Worm (Caenorhabditis elegans) whole organism, L1 larva: ENCODE measurements around the gene gur-3.

Experiments used
- C04F5.9 ChIP-seq: sonication (generic microtip); optimal IDR thresholded peaks from 2 replicates; lab custom pipeline; 2016; ENCODE audit warnings: missing genetic modification characterization, missing compliant biosample characterization
- C16A3.4 ChIP-seq: fragments of 150-350 bp; optimal IDR thresholded peaks from 2 replicates; lab custom pipeline; 2014; ENCODE audit warnings: missing biosample characterization, missing genetic modification characterization
- F16B12.6 ChIP-seq: fragments of 150-350 bp; optimal IDR thresholded peaks from 2 replicates; lab custom pipeline; 2014; ENCODE audit warnings: missing biosample characterization, missing genetic modification characterization
- aly-2 ChIP-seq: fragments of 150-350 bp; optimal IDR thresholded peaks from 2 replicates; lab custom pipeline; 2014; ENCODE audit warnings: missing biosample characterization, missing genetic modification characterization
- ama-1 ChIP-seq: fragments of 150-350 bp; optimal IDR thresholded peaks from 2 replicates; lab custom pipeline; 2014
- ceh-63 ChIP-seq: fragments of 200-800 bp; sonication (Bioruptor generic); optimal IDR thresholded peaks from 2 replicates; lab custom pipeline; 2018; ENCODE audit warnings: mild to moderate bottlenecking, missing genetic modification characterization, missing compliant biosample characterization
- ceh-8 ChIP-seq: fragments of 200-800 bp; sonication (Bioruptor generic); optimal IDR thresholded peaks from 2 replicates; lab custom pipeline; 2018; ENCODE audit warnings: mild to moderate bottlenecking, missing genetic modification characterization, moderate library complexity, missing compliant biosample characterization
- ceh-90 ChIP-seq: sonication (generic microtip); optimal IDR thresholded peaks from 2 replicates; lab custom pipeline; 2016; ENCODE audit warnings: missing genetic modification characterization, missing compliant biosample characterization
- ces-1 ChIP-seq: fragments of 150-350 bp; optimal IDR thresholded peaks from 2 replicates; lab custom pipeline; 2014; ENCODE audit warnings: missing biosample characterization, missing genetic modification reagents, missing genetic modification characterization
- efl-1 ChIP-seq, 4 experiments: fragments of 150-350 bp; optimal IDR thresholded peaks in 3 of 4; peaks in 1 of 4; 1 replicate in 1 of 4; 2 replicates in 3 of 4; lab custom pipeline; 2014; ENCODE audit warnings: missing biosample characterization in 2 of 4, missing genetic modification characterization in 2 of 4, missing genetic modification reagents in 2 of 4
- egl-27 ChIP-seq, 2 experiments: fragments of 150-350 bp in 1 of 2; sonication (generic microtip); optimal IDR thresholded peaks; 3 replicates each; lab custom pipeline; 2017 to 2018; ENCODE audit warnings: missing biosample characterization in 2 of 2, missing genetic modification characterization in 2 of 2, missing genetic modification reagents in 2 of 2
- elt-2 ChIP-seq: sonication (generic microtip); optimal IDR thresholded peaks from 2 replicates; lab custom pipeline; 2016; ENCODE audit warnings: missing genetic modification characterization, mild to moderate bottlenecking, inconsistent platforms, missing compliant biosample characterization, missing genetic modification reagents
- fkh-4 ChIP-seq: sonication (generic microtip); optimal IDR thresholded peaks from 2 replicates; lab custom pipeline; 2016; ENCODE audit warnings: missing compliant biosample characterization, missing genetic modification characterization, borderline replicate concordance
- fos-1 ChIP-seq: fragments of 150-350 bp; optimal IDR thresholded peaks from 2 replicates; lab custom pipeline; 2014; ENCODE audit warnings: missing biosample characterization, missing genetic modification characterization
- grh-1 ChIP-seq: fragments of 200-800 bp; sonication (Bioruptor generic); IDR thresholded peaks from 2 replicates; pipeline ENCODE4 v1.3.6; 2022; ENCODE audit warnings: missing genetic modification reagents, missing genetic modification characterization, missing compliant biosample characterization
- hlh-17 ChIP-seq: fragments of 200-800 bp; sonication (Bioruptor generic); optimal IDR thresholded peaks from 2 replicates; lab custom pipeline; 2018; ENCODE audit warnings: missing genetic modification characterization, mild to moderate bottlenecking, missing compliant biosample characterization, moderate library complexity, borderline replicate concordance
- hlh-4 ChIP-seq: sonication (generic microtip); optimal IDR thresholded peaks from 2 replicates; lab custom pipeline; 2016; ENCODE audit warnings: mild to moderate bottlenecking, missing genetic modification characterization, missing compliant biosample characterization
- hpl-2 ChIP-seq: fragments of 150-350 bp; optimal IDR thresholded peaks from 2 replicates; lab custom pipeline; 2014; ENCODE audit warnings: missing biosample characterization, missing genetic modification reagents, missing genetic modification characterization
- isw-1 ChIP-seq: fragments of 200-800 bp; sonication (Bioruptor generic); IDR thresholded peaks from 2 replicates; pipeline ENCODE4 v1.3.6; 2022; ENCODE audit warnings: missing genetic modification characterization, missing compliant biosample characterization
- jun-1 ChIP-seq: fragments of 150-350 bp; optimal IDR thresholded peaks from 2 replicates; lab custom pipeline; 2014; ENCODE audit warnings: missing biosample characterization, missing genetic modification reagents, missing genetic modification characterization
- lin-13 ChIP-seq: fragments of 150-350 bp; optimal IDR thresholded peaks from 2 replicates; lab custom pipeline; 2014; ENCODE audit warnings: missing biosample characterization, missing genetic modification reagents, missing genetic modification characterization
- lin-14 ChIP-seq: fragments of 200-800 bp; sonication (Bioruptor generic); optimal IDR thresholded peaks from 2 replicates; lab custom pipeline; 2018; ENCODE audit warnings: mild to moderate bottlenecking, missing genetic modification characterization, moderate library complexity, missing compliant biosample characterization
- lin-15B ChIP-seq: fragments of 150-350 bp; sonication (generic microtip); optimal IDR thresholded peaks from 3 replicates; lab custom pipeline; 2014; ENCODE audit warnings: missing biosample characterization, missing genetic modification characterization
- lsy-2 ChIP-seq, 2 experiments: fragments of 150-350 bp; optimal IDR thresholded peaks; 2 replicates each; lab custom pipeline; 2014; ENCODE audit warnings: missing biosample characterization in 2 of 2, missing genetic modification characterization in 2 of 2
- mef-2 ChIP-seq: fragments of 150-350 bp; optimal IDR thresholded peaks from 2 replicates; lab custom pipeline; 2014; ENCODE audit warnings: missing biosample characterization, missing genetic modification characterization
- mep-1 ChIP-seq: fragments of 150-350 bp; optimal IDR thresholded peaks from 2 replicates; lab custom pipeline; 2014; ENCODE audit warnings: missing biosample characterization, missing genetic modification characterization
- nhr-12 ChIP-seq: sonication (generic microtip); optimal IDR thresholded peaks from 2 replicates; lab custom pipeline; 2017; ENCODE audit warnings: missing biosample characterization, missing genetic modification characterization
- nhr-19 ChIP-seq: fragments of 200-800 bp; sonication (Bioruptor generic); conservative IDR thresholded peaks from 2 replicates; pipeline ENCODE4 v1.3.6; 2022; ENCODE audit warnings: missing genetic modification characterization, missing compliant biosample characterization
- nhr-20 ChIP-seq: sonication (generic microtip); optimal IDR thresholded peaks from 2 replicates; lab custom pipeline; 2016; ENCODE audit warnings: mild to moderate bottlenecking, missing genetic modification characterization, missing compliant biosample characterization
- nhr-28 ChIP-seq: fragments of 150-350 bp; optimal IDR thresholded peaks from 2 replicates; lab custom pipeline; 2014; ENCODE audit warnings: missing biosample characterization, missing genetic modification characterization
- nhr-47 ChIP-seq: sonication (generic microtip); optimal IDR thresholded peaks from 2 replicates; lab custom pipeline; 2016; ENCODE audit warnings: mild to moderate bottlenecking, missing genetic modification characterization, moderate library complexity, missing compliant biosample characterization
- nhr-71 ChIP-seq: sonication (generic microtip); optimal IDR thresholded peaks from 2 replicates; lab custom pipeline; 2016; ENCODE audit warnings: mild to moderate bottlenecking, missing genetic modification characterization, moderate library complexity, missing compliant biosample characterization
- nhr-76 ChIP-seq: sonication (generic microtip); optimal IDR thresholded peaks from 2 replicates; lab custom pipeline; 2017; ENCODE audit warnings: missing biosample characterization, missing genetic modification characterization
- nhr-77 ChIP-seq: fragments of 150-350 bp; optimal IDR thresholded peaks from 2 replicates; lab custom pipeline; 2014; ENCODE audit warnings: missing biosample characterization, missing genetic modification characterization
- nhr-90 ChIP-seq: sonication (generic microtip); optimal IDR thresholded peaks from 2 replicates; lab custom pipeline; 2016; ENCODE audit warnings: mild to moderate bottlenecking, missing genetic modification characterization, missing compliant biosample characterization; ENCODE audit not compliant: poor library complexity
- pag-3 ChIP-seq: sonication (generic microtip); optimal IDR thresholded peaks from 2 replicates; lab custom pipeline; 2017; ENCODE audit warnings: missing genetic modification characterization, mild to moderate bottlenecking, missing compliant biosample characterization, antibody characterized with exemption, borderline replicate concordance; ENCODE audit not compliant: insufficient read depth
- rnt-1 ChIP-seq: sonication (generic microtip); optimal IDR thresholded peaks from 2 replicates; lab custom pipeline; 2016; ENCODE audit warnings: mild to moderate bottlenecking, missing genetic modification characterization, moderate library complexity, missing compliant biosample characterization
- snu-23 ChIP-seq: sonication (generic microtip); optimal IDR thresholded peaks from 2 replicates; lab custom pipeline; 2016; ENCODE audit warnings: missing genetic modification characterization, missing compliant biosample characterization
- sox-4 ChIP-seq: sonication (generic microtip); optimal IDR thresholded peaks from 2 replicates; lab custom pipeline; 2016; ENCODE audit warnings: missing genetic modification characterization, missing compliant biosample characterization
- tbx-2 ChIP-seq: sonication (generic microtip); optimal IDR thresholded peaks from 2 replicates; lab custom pipeline; 2016; ENCODE audit warnings: missing genetic modification characterization, missing compliant biosample characterization
- tlp-1 ChIP-seq: fragments of 150-350 bp; optimal IDR thresholded peaks from 2 replicates; lab custom pipeline; 2014; ENCODE audit warnings: missing biosample characterization, missing genetic modification characterization
- unc-130 ChIP-seq: fragments of 150-350 bp; optimal IDR thresholded peaks from 2 replicates; lab custom pipeline; 2017; ENCODE audit warnings: missing biosample characterization, missing genetic modification characterization, inconsistent platforms
- unc-30 ChIP-seq: sonication (generic microtip); optimal IDR thresholded peaks from 2 replicates; lab custom pipeline; 2017; ENCODE audit warnings: missing biosample characterization, missing genetic modification characterization
- unc-98 ChIP-seq: fragments of 200-800 bp; sonication (Bioruptor generic); IDR thresholded peaks from 2 replicates; pipeline ENCODE4 v1.3.6; 2022; ENCODE audit warnings: missing genetic modification characterization, missing compliant biosample characterization
- vab-15 ChIP-seq: sonication (generic microtip); optimal IDR thresholded peaks from 2 replicates; lab custom pipeline; 2017; ENCODE audit warnings: missing genotype, mild to moderate bottlenecking, missing genetic modification characterization, missing compliant biosample characterization
- zip-4 ChIP-seq: fragments of 200-800 bp; sonication (Bioruptor generic); optimal IDR thresholded peaks from 2 replicates; lab custom pipeline; 2018; ENCODE audit warnings: mild to moderate bottlenecking, missing genetic modification characterization, moderate library complexity, missing compliant biosample characterization

The gur-3 gene

ce11 chrX:10395668-10396067, 10.4 kb downstream of the gur-3 start (continued):
- TF ChIP-seq nhr-90 (tag; lab: Kevin White, UChicago) (no peak), tlp-1 (tag; lab: Kevin White, UChicago) (no peak), pag-3 (tag; lab: Kevin White, UChicago) (no peak), nhr-19 (GFP tag; lab: Robert Waterston, UW) (0 out of 2 replicates have a peak, but pooled peaks have one; percentile 6), nhr-20 (tag; lab: Kevin White, UChicago) (peak; percentile 45), fos-1 (no peak)

- TF ChIP-seq nhr-76 (tag; lab: Kevin White, UChicago), result no peak
- no peak for TF ChIP-seq lin-13 (GFP tag; lab: Kevin White, UChicago)
- no peak for TF ChIP-seq nhr-12 (tag; lab: Kevin White, UChicago)
- TF ChIP-seq elt-2 (tag; lab: Kevin White, UChicago), result peak; percentile 48
Observed at ce11 chrX:10395177-10395576, 10.9 kb downstream of the gur-3 start.

ce11 chrX:10394238-10394637, 11.9 kb downstream of the gur-3 start:
- TF ChIP-seq snu-23 (GFP tag; lab: Kevin White, UChicago) (peak; percentile 47), rnt-1 (tag; lab: Kevin White, UChicago) (peak; percentile 46), tbx-2 (tag; lab: Kevin White, UChicago) (peak; percentile 20), mep-1 (tag; lab: Kevin White, UChicago) (peak; percentile 40), nhr-19 (GFP tag; lab: Robert Waterston, UW) (peak; percentile 30; the same call in 1 of the 2 replicates), lin-14 (GFP tag; lab: Kevin White, UChicago) (peak; percentile 76), nhr-90 (tag; lab: Kevin White, UChicago) (no peak), isw-1 (no peak), nhr-71 (peak; percentile 69), unc-130 (no peak), ceh-8 (GFP tag; lab: Kevin White, UChicago) (no peak), nhr-20 (tag; lab: Kevin White, UChicago) (peak; percentile 41), unc-98 (GFP tag; lab: Robert Waterston, UW) (no peak), lsy-2 (tag; optimal IDR thresholded peaks at IDR 0.05; lab: Kevin White, UChicago) (peak in 1 of 2 experiments; percentile 19), pag-3 (tag; lab: Kevin White, UChicago) (peak; percentile 33), jun-1 (tag; lab: Kevin White, UChicago) (no peak), aly-2 (tag; lab: Kevin White, UChicago) (no peak), efl-1 (optimal IDR thresholded peaks at IDR 0.05; lab: Kevin White, UChicago) (no peak), efl-1 (GFP tag; optimal IDR thresholded peaks at IDR 0.05 in 1 of 2; lab: Kevin White, UChicago) (peak in 1 of 2 experiments; percentile 15), nhr-47 (tag; lab: Kevin White, UChicago) (no peak), zip-4 (GFP tag; lab: Kevin White, UChicago) (no peak), hpl-2 (GFP tag; lab: Kevin White, UChicago) (no peak)
- TF ChIP-seq, all 84 proteins: peak for 11

- TF ChIP-seq ces-1 (GFP tag; lab: Kevin White, UChicago) (no peak), nhr-28 (tag; lab: Kevin White, UChicago) (no peak), C16A3.4 (no peak), ceh-90 (tag; lab: Kevin White, UChicago) (no peak), lin-15B (tag; lab: Kevin White, UChicago) (no peak), ama-1 (lab: Kevin White, UChicago) (no peak), nhr-77 (tag; lab: Kevin White, UChicago) (no peak), nhr-71 (no peak), F16B12.6 (tag; lab: Kevin White, UChicago) (no peak), pag-3 (tag; lab: Kevin White, UChicago) (peak; percentile 43), hlh-17 (no peak), mef-2 (no peak), unc-30 (tag; lab: Kevin White, UChicago) (no peak), vab-15 (tag; lab: Kevin White, UChicago) (no peak), lin-14 (GFP tag; lab: Kevin White, UChicago) (peak; percentile 48), C04F5.9 (tag; lab: Kevin White, UChicago) (no peak), grh-1 (GFP tag; lab: Robert Waterston, UW) (no peak), ceh-63 (no peak), hlh-4 (tag; lab: Kevin White, UChicago) (no peak), unc-130 (no peak), fkh-4 (no peak), sox-4 (tag; lab: Kevin White, UChicago) (no peak), efl-1 (optimal IDR thresholded peaks at IDR 0.05; lab: Kevin White, UChicago) (no peak), efl-1 (GFP tag; optimal IDR thresholded peaks at IDR 0.05 in 1 of 2; lab: Kevin White, UChicago) (no peak), egl-27 (tag; optimal IDR thresholded peaks at IDR 0.05; lab: Kevin White, UChicago) (no peak)
Observed at ce11 chrX:10393362-10393761, 12.7 kb downstream of the gur-3 start.
